Worm (Caenorhabditis elegans) whole organism, L2 larva: ENCODE data around the gene Y17G9A.4.

Experiments used
- blmp-1 ChIP-seq: sonication (generic microtip); optimal IDR thresholded peaks from 2 replicates; lab custom pipeline; 2017; ENCODE audit warnings: missing genetic modification characterization, mild to moderate bottlenecking, missing compliant biosample characterization, antibody characterized with exemption, moderate library complexity; ENCODE audit not compliant: insufficient read depth
- ceh-82 ChIP-seq: fragments of 150-350 bp; optimal IDR thresholded peaks from 2 replicates; lab custom pipeline; 2014; ENCODE audit warnings: missing biosample characterization, missing genetic modification characterization
- crh-2 ChIP-seq: sonication (generic microtip); optimal IDR thresholded peaks from 2 replicates; lab custom pipeline; 2017; ENCODE audit warnings: missing biosample characterization, missing genetic modification characterization
- gmeb-1 ChIP-seq: fragments of 150-350 bp; optimal IDR thresholded peaks from 2 replicates; lab custom pipeline; 2014; ENCODE audit warnings: missing biosample characterization, missing genetic modification characterization
- nhr-12 ChIP-seq: fragments of 150-350 bp; optimal IDR thresholded peaks from 2 replicates; lab custom pipeline; 2014; ENCODE audit warnings: missing biosample characterization, missing genetic modification characterization
- nhr-237 ChIP-seq: fragments of 150-350 bp; optimal IDR thresholded peaks from 2 replicates; lab custom pipeline; 2014; ENCODE audit warnings: missing biosample characterization, missing genetic modification characterization
- nhr-77 ChIP-seq: fragments of 150-350 bp; optimal IDR thresholded peaks from 2 replicates; lab custom pipeline; 2014; ENCODE audit warnings: missing biosample characterization, missing genetic modification characterization
- skn-1 ChIP-seq: sonication (generic microtip); optimal IDR thresholded peaks from 2 replicates; lab custom pipeline; 2017; ENCODE audit warnings: missing biosample characterization, missing genetic modification characterization
- zag-1 ChIP-seq: fragments of 150-350 bp; optimal IDR thresholded peaks from 2 replicates; lab custom pipeline; 2014; ENCODE audit warnings: missing biosample characterization, missing genetic modification characterization

DNA sequence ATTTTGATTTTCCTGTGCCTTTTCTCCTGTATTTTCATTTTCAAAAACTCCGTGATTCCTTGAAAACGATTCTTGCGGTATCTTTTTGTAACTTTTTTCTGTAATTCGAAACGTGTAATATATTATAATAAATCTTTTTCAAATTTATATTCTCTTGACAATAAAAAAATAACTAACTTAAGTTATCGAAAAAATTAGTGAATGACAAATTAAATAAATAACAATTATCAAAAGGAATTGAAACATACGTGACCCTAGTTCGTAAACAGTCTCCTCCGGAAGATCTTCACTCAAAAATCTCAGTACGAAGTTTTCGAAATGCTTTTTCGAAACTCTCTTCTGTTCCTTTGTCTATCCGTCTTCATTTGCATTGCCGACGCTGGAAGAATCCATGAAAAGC lies 29.2 kb upstream of the Y17G9A.4 start, which contains the start of gene T08B6.9:
- TF ChIP-seq gmeb-1 (tag; lab: Kevin White, UChicago) (no peak), nhr-237 (no peak), crh-2 (tag; lab: Kevin White, UChicago) (no peak), skn-1 (tag; lab: Kevin White, UChicago) (no peak), nhr-77 (tag; lab: Kevin White, UChicago) (no peak), zag-1 (tag; lab: Kevin White, UChicago) (no peak), blmp-1 (no peak), ceh-82 (no peak), nhr-12 (no peak)
